Worm (Caenorhabditis elegans): ENCODE data around the gene Y55D5A.3.

ce11 chrIII:2966462-2966861 is 9.1 kb downstream of the Y55D5A.3 start:
- TF ChIP-seq cog-1 (tag; optimal IDR thresholded peaks at IDR 0.05), result peak; percentile 47
- no peak for TF ChIP-seq klf-2 (GFP tag; conservative IDR thresholded peaks at IDR 0.05)
- no peak for TF ChIP-seq ztf-23 (GFP tag; IDR thresholded peaks at IDR 0.05)
- peak; percentile 59 for TF ChIP-seq T22C8.4 (GFP tag; IDR thresholded peaks at IDR 0.05)
- TF ChIP-seq tab-1 (GFP tag; IDR thresholded peaks at IDR 0.05), result no peak
- TF ChIP-seq flt-1 (GFP tag; IDR thresholded peaks at IDR 0.05), result peak; percentile 69

Measured in whole organism, midembryonic.